Fruit fly (Drosophila melanogaster) whole organism, pupa: ENCODE measurements around the gene CG4822.
A peak's percentile ranks its signal among the peaks of the same experiment; 100 is the strongest.

Experiments used
- CG10348 ChIP-seq: fragments of 200-800 bp; sonication (Bioruptor generic); IDR thresholded peaks from 2 replicates; pipeline ENCODE4 v1.3.6; 2022; ENCODE audit warnings: missing biosample characterization, missing genetic modification characterization
- CG12605 ChIP-seq: fragments of 200-800 bp; sonication (Bioruptor generic); IDR thresholded peaks from 2 replicates; pipeline ENCODE4 v1.3.6; 2022; ENCODE audit warnings: missing biosample characterization, missing genetic modification characterization
- CG13204 ChIP-seq: fragments of 200-800 bp; sonication (Bioruptor generic); optimal IDR thresholded peaks from 2 replicates; lab custom pipeline; 2018; ENCODE audit warnings: missing biosample characterization, mild to moderate bottlenecking, missing genetic modification characterization, moderate library complexity
- CG14655 ChIP-seq: fragments of 200-800 bp; sonication (Bioruptor generic); optimal IDR thresholded peaks from 3 replicates; lab custom pipeline; 2017; ENCODE audit warnings: mild to moderate bottlenecking, missing biosample characterization, missing genetic modification reagents, missing genetic modification characterization
- CG15710 ChIP-seq: fragments of 200-800 bp; sonication (Bioruptor generic); optimal IDR thresholded peaks from 2 replicates; lab custom pipeline; 2018; ENCODE audit warnings: missing biosample characterization, mild to moderate bottlenecking, missing genetic modification characterization, moderate library complexity
- CG17806 ChIP-seq: fragments of 200-800 bp; sonication (Bioruptor generic); optimal IDR thresholded peaks from 2 replicates; lab custom pipeline; 2018; ENCODE audit warnings: missing biosample characterization, mild to moderate bottlenecking, missing genetic modification characterization, moderate library complexity
- CG32121 ChIP-seq: fragments of 200-800 bp; sonication (Bioruptor generic); IDR thresholded peaks from 2 replicates; pipeline ENCODE4 v1.3.6; 2022; ENCODE audit warnings: missing biosample characterization, missing genetic modification characterization
- CG34367 ChIP-seq: fragments of 200-800 bp; sonication (Bioruptor generic); optimal IDR thresholded peaks from 2 replicates; lab custom pipeline; 2018; ENCODE audit warnings: missing biosample characterization, mild to moderate bottlenecking, missing genetic modification characterization
- CG4496 ChIP-seq: fragments of 200-800 bp; sonication (Bioruptor generic); IDR thresholded peaks from 3 replicates; pipeline ENCODE4 v1.3.6; 2022; ENCODE audit warnings: missing biosample characterization, missing genetic modification characterization
- CG8159 ChIP-seq: fragments of 200-800 bp; sonication (Bioruptor generic); optimal IDR thresholded peaks from 3 replicates; lab custom pipeline; 2018; ENCODE audit warnings: missing biosample characterization, mild to moderate bottlenecking, missing genetic modification characterization, moderate library complexity
- CG8301 ChIP-seq: fragments of 200-800 bp; sonication (Bioruptor generic); optimal IDR thresholded peaks from 2 replicates; lab custom pipeline; 2018; ENCODE audit warnings: missing biosample characterization, mild to moderate bottlenecking, missing genetic modification characterization
- CG9948 ChIP-seq: fragments of 200-800 bp; sonication (Bioruptor generic); optimal IDR thresholded peaks from 2 replicates; lab custom pipeline; 2018; ENCODE audit warnings: missing biosample characterization, mild to moderate bottlenecking, missing genetic modification characterization, moderate library complexity
- D1 ChIP-seq: fragments of 200-800 bp; sonication (Bioruptor generic); optimal IDR thresholded peaks from 2 replicates; lab custom pipeline; 2018; ENCODE audit warnings: missing biosample characterization, mild to moderate bottlenecking, missing genetic modification characterization, moderate library complexity
- EcR ChIP-seq: fragments of 200-800 bp; sonication (Bioruptor generic); optimal IDR thresholded peaks from 3 replicates; lab custom pipeline; 2019; ENCODE audit warnings: missing biosample characterization, missing genetic modification characterization, mild to moderate bottlenecking, moderate library complexity, missing genetic modification reagents
- Ets98B ChIP-seq: fragments of 200-800 bp; sonication (Bioruptor generic); IDR thresholded peaks from 2 replicates; pipeline ENCODE4 v1.3.6; 2022; ENCODE audit warnings: missing biosample characterization, missing genetic modification characterization
- Pif1A ChIP-seq: fragments of 200-800 bp; sonication (Bioruptor generic); optimal IDR thresholded peaks from 3 replicates; lab custom pipeline; 2016; ENCODE audit warnings: missing biosample characterization, missing genetic modification characterization
- Pif1B ChIP-seq: fragments of 200-800 bp; sonication (Bioruptor generic); optimal IDR thresholded peaks from 3 replicates; lab custom pipeline; 2016; ENCODE audit warnings: missing biosample characterization, missing genetic modification characterization
- Snoo ChIP-seq: fragments of 200-800 bp; sonication (Bioruptor generic); optimal IDR thresholded peaks from 3 replicates; lab custom pipeline; 2017; ENCODE audit warnings: missing biosample characterization, mild to moderate bottlenecking, missing genetic modification characterization, inconsistent platforms
- fd96Ca ChIP-seq: fragments of 200-800 bp; sonication (Bioruptor generic); IDR thresholded peaks from 3 replicates; pipeline ENCODE4 v1.3.6; 2022; ENCODE audit warnings: missing biosample characterization, missing genetic modification characterization
- gl ChIP-seq: fragments of 200-800 bp; sonication (Bioruptor generic); optimal IDR thresholded peaks from 2 replicates; lab custom pipeline; 2018; ENCODE audit warnings: missing biosample characterization, mild to moderate bottlenecking, missing genetic modification characterization
- rn ChIP-seq: fragments of 200-800 bp; sonication (Bioruptor generic); IDR thresholded peaks from 2 replicates; pipeline ENCODE4 v1.3.6; 2022; ENCODE audit warnings: missing biosample characterization, missing genetic modification characterization

The CG4822 gene

DNA sequence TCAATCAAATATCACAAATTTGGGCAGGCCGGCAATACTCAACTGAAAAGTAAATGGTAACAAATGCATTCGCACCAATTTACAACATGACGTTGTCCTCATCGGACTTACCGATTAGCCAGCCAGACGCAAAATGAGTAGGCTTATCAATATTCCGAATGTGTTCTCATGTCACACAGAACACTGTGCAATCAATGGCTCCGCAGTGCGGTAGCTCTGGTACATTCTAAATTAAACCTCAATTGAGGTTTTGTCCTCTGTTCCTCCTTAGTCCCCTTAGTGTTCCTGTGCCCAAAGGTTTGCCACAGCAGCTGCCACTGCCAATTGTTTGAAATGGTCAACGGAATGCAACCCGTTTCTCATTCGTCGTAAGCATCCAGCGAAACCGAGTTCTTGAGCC, 42.7 kb downstream of the CG4822 start:
- no peak for TF ChIP-seq Ets98B

dm6 chr2L:76048-76447, 45.5 kb downstream of the CG4822 start, which contains the start of gene CG11374:
CG11374 (plus strand) TSS chr2L:76348.
- no peak for TF ChIP-seq CG8159 (tag; lab: Kevin White, UChicago)
- TF ChIP-seq CG34367 (tag; lab: Kevin White, UChicago) = no peak
- TF ChIP-seq CG13204 (GFP tag; lab: Kevin White, UChicago) = no peak
- no peak for TF ChIP-seq rn (GFP tag; lab: Robert Waterston, UW)
- no peak for TF ChIP-seq Pif1B (GFP tag; lab: Kevin White, UChicago)
- TF ChIP-seq Ets98B = no peak
- TF ChIP-seq CG4496 = no peak
- TF ChIP-seq fd96Ca = no peak
- TF ChIP-seq Snoo (tag; lab: Kevin White, UChicago) = no peak
- TF ChIP-seq CG15710 (tag; lab: Kevin White, UChicago) = no peak
- TF ChIP-seq CG12605 (GFP tag; lab: Robert Waterston, UW) = no peak
- no peak for TF ChIP-seq gl
- TF ChIP-seq Pif1A (GFP tag; lab: Kevin White, UChicago) = no peak
- no peak for TF ChIP-seq EcR
- no peak for TF ChIP-seq CG9948 (tag; lab: Kevin White, UChicago)
- no peak for TF ChIP-seq CG10348 (GFP tag; lab: Robert Waterston, UW)
- TF ChIP-seq CG14655 = no peak
- no peak for TF ChIP-seq CG8301 (tag; lab: Kevin White, UChicago)

DNA sequence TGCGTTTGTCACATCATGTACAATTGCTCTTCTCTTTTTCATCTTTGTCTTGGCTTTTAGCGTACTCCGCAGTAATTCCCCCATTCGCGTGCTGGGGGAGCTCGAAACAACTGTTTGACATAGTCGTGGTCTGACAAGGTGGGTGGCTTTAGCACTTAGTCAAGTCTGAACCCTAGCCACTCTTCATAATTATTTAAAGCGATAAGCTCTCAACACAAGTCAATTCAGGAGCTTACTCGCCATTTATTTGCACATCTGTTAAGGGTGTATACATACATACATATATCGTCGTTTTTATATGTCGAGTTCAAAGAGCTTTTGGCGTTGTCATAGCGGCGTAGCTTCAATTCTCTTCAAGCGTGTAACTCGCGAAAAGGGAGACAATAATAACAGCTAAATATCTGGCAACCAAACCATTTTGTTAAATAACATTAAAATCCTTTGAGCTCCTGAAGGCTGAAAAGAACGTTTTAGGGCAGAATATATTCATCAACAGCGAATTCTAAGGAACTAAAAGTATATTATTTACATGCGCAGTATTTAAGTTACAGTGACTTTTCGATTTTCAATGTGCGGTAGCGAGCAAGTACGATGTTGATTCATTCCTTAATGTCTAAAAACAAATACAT, 47.7 kb downstream of the CG4822 start:
- TF ChIP-seq CG8301 (tag; lab: Kevin White, UChicago) (no peak), EcR (peak; percentile 31), CG17806 (no peak)
- TF ChIP-seq, all 21 proteins: peak for 1

DNA sequence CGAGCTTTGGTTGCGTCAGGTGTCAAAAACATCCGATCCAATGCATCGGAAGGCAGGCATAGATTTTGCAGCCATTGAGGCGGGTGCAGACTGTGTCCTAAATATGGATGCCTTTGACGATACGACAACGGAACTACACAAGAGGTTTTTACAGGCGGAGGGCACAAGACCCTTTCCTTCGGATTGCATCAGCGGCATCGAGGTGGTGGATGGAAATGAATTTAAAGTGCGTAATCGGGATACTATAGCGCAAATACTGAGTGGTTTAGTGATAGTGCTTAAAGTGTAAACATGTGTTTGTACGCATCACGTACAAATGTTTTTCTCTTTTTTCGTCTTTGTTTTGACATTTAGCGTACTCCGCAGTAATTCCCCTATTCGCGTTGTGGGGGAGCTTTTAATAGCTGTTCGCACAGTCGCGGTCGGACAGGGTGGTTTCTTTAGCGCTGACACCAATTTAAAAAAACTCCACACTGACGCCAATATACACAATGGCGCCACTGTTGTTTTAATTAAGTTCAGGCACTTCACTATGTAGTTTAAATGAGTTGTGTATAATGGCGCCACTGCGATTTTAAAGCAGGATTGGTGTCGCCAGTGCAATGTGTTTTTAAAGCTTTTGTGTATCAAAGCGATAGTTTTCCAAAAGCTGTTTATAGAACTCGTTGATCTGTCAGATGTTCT, 48.7 kb downstream of the CG4822 start:
- TF ChIP-seq CG4496 (no peak), CG12605 (GFP tag; lab: Robert Waterston, UW) (no peak), fd96Ca (no peak), CG34367 (tag; lab: Kevin White, UChicago) (no peak), CG13204 (GFP tag; lab: Kevin White, UChicago) (no peak), CG10348 (GFP tag; lab: Robert Waterston, UW) (no peak), CG9948 (tag; lab: Kevin White, UChicago) (no peak), CG8301 (tag; lab: Kevin White, UChicago) (no peak), gl (no peak), CG14655 (no peak), CG32121 (GFP tag; lab: Robert Waterston, UW) (no peak), EcR (no peak), Snoo (tag; lab: Kevin White, UChicago) (no peak), D1 (tag; lab: Kevin White, UChicago) (no peak), Ets98B (no peak; the same call in 1 of the 2 replicates), rn (GFP tag; lab: Robert Waterston, UW) (no peak), Pif1A (GFP tag; lab: Kevin White, UChicago) (no peak), CG15710 (tag; lab: Kevin White, UChicago) (no peak), CG8159 (tag; lab: Kevin White, UChicago) (no peak)

DNA sequence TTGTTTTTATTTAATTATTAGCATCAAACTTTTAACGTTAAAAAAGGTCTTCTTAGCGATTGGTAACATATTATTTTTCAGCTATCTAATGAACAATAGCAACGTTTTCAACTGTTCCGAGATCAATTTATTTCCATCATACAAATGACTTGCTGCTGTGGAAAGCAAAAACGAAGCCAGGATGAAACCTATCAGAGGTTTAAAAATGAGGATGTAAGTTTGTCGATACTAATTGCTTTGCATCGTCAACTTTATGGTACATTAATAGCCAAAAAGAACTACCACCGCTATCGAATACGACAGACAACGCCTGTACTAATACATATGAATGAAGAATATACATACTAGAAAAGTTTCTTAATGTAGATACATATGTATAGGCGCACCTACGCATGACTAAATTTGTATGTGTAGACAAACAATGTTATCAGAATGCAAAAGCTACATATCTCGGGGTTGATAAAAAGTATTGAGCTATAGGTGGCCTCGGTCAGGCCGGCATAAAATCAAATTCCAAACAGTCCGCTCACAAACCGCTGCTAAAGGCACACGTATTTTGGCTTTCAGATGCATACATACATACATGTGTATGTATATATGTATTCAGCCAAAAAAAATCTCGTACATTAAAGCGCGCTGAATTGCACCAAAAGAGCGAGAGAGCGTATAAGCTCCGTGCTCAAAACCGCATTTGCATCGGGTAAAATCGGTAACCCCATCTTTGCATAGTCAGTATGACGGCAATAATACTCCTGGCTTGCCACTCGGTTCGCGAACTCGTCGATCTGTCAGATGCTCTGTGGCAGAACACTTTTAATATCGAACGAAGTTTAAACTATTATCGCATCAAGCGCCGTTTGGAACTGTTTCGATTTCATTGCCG, 49.4 kb downstream of the CG4822 start:
- TF ChIP-seq Ets98B = peak; percentile 40; the same call in 1 of the 2 replicates
- TF ChIP-seq EcR = no peak
- TF ChIP-seq Pif1B (GFP tag; lab: Kevin White, UChicago) = no peak
- TF ChIP-seq D1 (tag; lab: Kevin White, UChicago) = no peak
- TF ChIP-seq CG12605 (GFP tag; lab: Robert Waterston, UW) = 0 out of 2 replicates have a peak, but pooled peaks have one; percentile 7
- no peak for TF ChIP-seq CG17806
- TF ChIP-seq CG9948 (tag; lab: Kevin White, UChicago) = no peak
- TF ChIP-seq Snoo (tag; lab: Kevin White, UChicago) = no peak
- TF ChIP-seq CG14655 = no peak
- TF ChIP-seq fd96Ca = no peak
- TF ChIP-seq CG4496 = peak; percentile 56; the same call in 1 of the 3 replicates
- TF ChIP-seq, all 21 proteins: peak for 3

DNA sequence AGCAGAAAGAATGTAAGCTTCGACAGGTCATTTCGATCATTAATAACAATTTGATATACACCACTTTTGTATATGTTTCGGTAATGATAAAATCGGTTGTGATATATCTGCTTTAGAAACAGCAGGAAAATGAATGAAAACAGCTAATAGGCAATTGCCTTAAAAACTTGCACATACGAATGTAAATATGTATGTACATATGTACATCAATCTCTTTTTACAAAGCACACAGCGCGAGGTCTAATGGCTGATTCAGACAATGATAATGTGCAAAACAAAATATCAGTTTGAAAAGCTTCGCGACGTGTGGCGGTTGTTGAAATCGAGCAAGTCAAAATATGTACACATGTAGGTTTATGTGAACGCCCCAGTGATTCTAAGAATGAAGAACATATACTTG, 50.1 kb downstream of the CG4822 start, which contains the start of gene galectin:
TSS of gene galectin (plus strand) at position 301 of the 400 bp plus-strand sequence.
- TF ChIP-seq gl = no peak
- no peak for TF ChIP-seq fd96Ca
- TF ChIP-seq CG13204 (GFP tag; lab: Kevin White, UChicago) = no peak
- TF ChIP-seq CG8301 (tag; lab: Kevin White, UChicago) = no peak
- TF ChIP-seq EcR = no peak
- no peak for TF ChIP-seq CG15710 (tag; lab: Kevin White, UChicago)
- TF ChIP-seq D1 (tag; lab: Kevin White, UChicago) = no peak
- TF ChIP-seq Pif1A (GFP tag; lab: Kevin White, UChicago) = no peak
- no peak for TF ChIP-seq CG17806
- no peak for TF ChIP-seq rn (GFP tag; lab: Robert Waterston, UW)
- no peak for TF ChIP-seq CG14655
- no peak for TF ChIP-seq Ets98B
- no peak for TF ChIP-seq CG34367 (tag; lab: Kevin White, UChicago)
- no peak for TF ChIP-seq Snoo (tag; lab: Kevin White, UChicago)
- no peak for TF ChIP-seq CG8159 (tag; lab: Kevin White, UChicago)
- TF ChIP-seq CG9948 (tag; lab: Kevin White, UChicago) = no peak
- no peak for TF ChIP-seq CG10348 (GFP tag; lab: Robert Waterston, UW)
- no peak for TF ChIP-seq CG32121 (GFP tag; lab: Robert Waterston, UW)
- TF ChIP-seq, all 21 proteins: peak for 0
